Worm (Caenorhabditis elegans) whole organism, late embryonic: ENCODE measurements around the gene rgs-2.

Source experiments
- C38D4.7 ChIP-seq: fragments of 200-800 bp; sonication (Bioruptor generic); optimal IDR thresholded peaks from 2 replicates; lab custom pipeline; 2018; ENCODE audit warnings: mild to moderate bottlenecking, missing genetic modification characterization, moderate library complexity, missing compliant biosample characterization
- F13H6.1 ChIP-seq: sonication (generic microtip); optimal IDR thresholded peaks from 2 replicates; lab custom pipeline; 2016; ENCODE audit warnings: missing genetic modification characterization, missing compliant biosample characterization
- K02D7.2 ChIP-seq: sonication (generic microtip); optimal IDR thresholded peaks from 2 replicates; lab custom pipeline; 2017; ENCODE audit warnings: mild to moderate bottlenecking, missing genetic modification characterization, missing compliant biosample characterization
- K09A11.1 ChIP-seq: sonication (generic microtip); optimal IDR thresholded peaks from 2 replicates; lab custom pipeline; 2017; ENCODE audit warnings: antibody characterized with exemption, mild to moderate bottlenecking, missing genetic modification characterization, missing compliant biosample characterization; ENCODE audit not compliant: insufficient read depth
- T23F11.4 ChIP-seq: fragments of 200-800 bp; sonication (Bioruptor generic); optimal IDR thresholded peaks from 2 replicates; lab custom pipeline; 2018; ENCODE audit warnings: mild to moderate bottlenecking, missing genetic modification characterization, missing compliant biosample characterization
- ahr-1 ChIP-seq: sonication (generic microtip); optimal IDR thresholded peaks from 2 replicates; lab custom pipeline; 2016; ENCODE audit warnings: missing genetic modification characterization, missing compliant biosample characterization
- ama-1 ChIP-seq: fragments of 150-350 bp; optimal IDR thresholded peaks from 2 replicates; lab custom pipeline; 2014
- ceh-18 ChIP-seq: sonication (generic microtip); optimal IDR thresholded peaks from 2 replicates; lab custom pipeline; 2016; ENCODE audit warnings: missing genetic modification characterization, missing compliant biosample characterization
- ceh-19 ChIP-seq: fragments of 200-800 bp; sonication (Bioruptor generic); optimal IDR thresholded peaks from 2 replicates; lab custom pipeline; 2018; ENCODE audit warnings: mild to moderate bottlenecking, missing genetic modification characterization, missing compliant biosample characterization
- ceh-2 ChIP-seq: sonication (generic microtip); optimal IDR thresholded peaks from 2 replicates; lab custom pipeline; 2016; ENCODE audit warnings: missing genotype, missing genetic modification characterization, missing compliant biosample characterization
- ceh-22 ChIP-seq: sonication (generic microtip); optimal IDR thresholded peaks from 2 replicates; lab custom pipeline; 2017; ENCODE audit warnings: missing biosample characterization, missing genetic modification characterization
- ceh-24 ChIP-seq: sonication (generic microtip); optimal IDR thresholded peaks from 2 replicates; lab custom pipeline; 2016; ENCODE audit warnings: mild to moderate bottlenecking, missing genetic modification characterization, missing compliant biosample characterization
- ceh-34 ChIP-seq: sonication (generic microtip); optimal IDR thresholded peaks from 2 replicates; lab custom pipeline; 2016; ENCODE audit warnings: mild to moderate bottlenecking, missing genetic modification characterization, missing compliant biosample characterization
- ceh-45 ChIP-seq: fragments of 200-800 bp; sonication (Bioruptor generic); IDR thresholded peaks from 2 replicates; pipeline ENCODE4 v1.3.6; 2022; ENCODE audit warnings: missing genetic modification reagents, missing genetic modification characterization, missing compliant biosample characterization
- che-1 ChIP-seq: sonication (generic microtip); optimal IDR thresholded peaks from 2 replicates; lab custom pipeline; 2016; ENCODE audit warnings: mild to moderate bottlenecking, missing genetic modification characterization, missing compliant biosample characterization
- dmd-4 ChIP-seq: sonication (generic microtip); optimal IDR thresholded peaks from 2 replicates; lab custom pipeline; 2016; ENCODE audit warnings: borderline replicate concordance, missing genetic modification characterization, missing compliant biosample characterization
- elt-2 ChIP-seq: sonication (generic microtip); optimal IDR thresholded peaks from 2 replicates; lab custom pipeline; 2016; ENCODE audit warnings: missing genetic modification reagents, missing genetic modification characterization, missing compliant biosample characterization
- elt-4 ChIP-seq: sonication (generic microtip); optimal IDR thresholded peaks from 2 replicates; lab custom pipeline; 2016; ENCODE audit warnings: missing genetic modification characterization, missing compliant biosample characterization
- ets-4 ChIP-seq: sonication (generic microtip); optimal IDR thresholded peaks from 2 replicates; lab custom pipeline; 2016; ENCODE audit warnings: missing genetic modification characterization, missing compliant biosample characterization
- eyg-1 ChIP-seq: sonication (generic microtip); optimal IDR thresholded peaks from 2 replicates; lab custom pipeline; 2016; ENCODE audit warnings: missing genotype, missing genetic modification characterization, missing compliant biosample characterization
- fax-1 ChIP-seq: sonication (generic microtip); optimal IDR thresholded peaks from 2 replicates; lab custom pipeline; 2016; ENCODE audit warnings: missing genotype, missing genetic modification characterization, missing compliant biosample characterization
- fkh-10 ChIP-seq: fragments of 150-350 bp; optimal IDR thresholded peaks from 2 replicates; lab custom pipeline; 2014; ENCODE audit warnings: missing biosample characterization, missing genetic modification reagents, missing genetic modification characterization
- gmeb-2 ChIP-seq: sonication (generic microtip); optimal IDR thresholded peaks from 2 replicates; lab custom pipeline; 2016; ENCODE audit warnings: missing genetic modification characterization, inconsistent platforms, missing compliant biosample characterization
- hlh-13 ChIP-seq: fragments of 200-800 bp; sonication (Bioruptor generic); optimal IDR thresholded peaks from 2 replicates; lab custom pipeline; 2018; ENCODE audit warnings: mild to moderate bottlenecking, missing genetic modification characterization, missing compliant biosample characterization
- hlh-15 ChIP-seq: sonication (generic microtip); optimal IDR thresholded peaks from 2 replicates; lab custom pipeline; 2016; ENCODE audit warnings: missing genetic modification characterization, missing compliant biosample characterization
- hlh-6 ChIP-seq: sonication (generic microtip); optimal IDR thresholded peaks from 2 replicates; lab custom pipeline; 2016; ENCODE audit warnings: missing genotype, missing genetic modification characterization, missing compliant biosample characterization
- hlh-8 ChIP-seq: sonication (generic microtip); optimal IDR thresholded peaks from 2 replicates; lab custom pipeline; 2016; ENCODE audit warnings: missing genotype, missing genetic modification characterization, missing compliant biosample characterization
- lim-6 ChIP-seq: sonication (generic microtip); optimal IDR thresholded peaks from 2 replicates; lab custom pipeline; 2016; ENCODE audit warnings: missing genetic modification characterization, missing compliant biosample characterization
- lin-11 ChIP-seq: fragments of 200-800 bp; sonication (Bioruptor generic); optimal IDR thresholded peaks from 2 replicates; lab custom pipeline; 2018; ENCODE audit warnings: mild to moderate bottlenecking, missing genetic modification characterization, missing compliant biosample characterization
- madf-2 ChIP-seq: sonication (generic microtip); optimal IDR thresholded peaks from 2 replicates; lab custom pipeline; 2017; ENCODE audit warnings: missing genetic modification characterization, missing compliant biosample characterization
- mec-3 ChIP-seq: sonication (generic microtip); optimal IDR thresholded peaks from 2 replicates; lab custom pipeline; 2016; ENCODE audit warnings: borderline replicate concordance, missing genetic modification characterization, missing compliant biosample characterization
- nhr-11 ChIP-seq: fragments of 150-350 bp; optimal IDR thresholded peaks from 2 replicates; lab custom pipeline; 2014; ENCODE audit warnings: missing biosample characterization, missing genetic modification characterization
- nhr-232 ChIP-seq: sonication (generic microtip); optimal IDR thresholded peaks from 2 replicates; lab custom pipeline; 2016; ENCODE audit warnings: missing genetic modification characterization, missing compliant biosample characterization
- pag-3 ChIP-seq: sonication (generic microtip); optimal IDR thresholded peaks from 2 replicates; lab custom pipeline; 2016; ENCODE audit warnings: missing compliant biosample characterization, missing genetic modification characterization, borderline replicate concordance
- pax-1 ChIP-seq: fragments of 150-350 bp; optimal IDR thresholded peaks from 2 replicates; lab custom pipeline; 2014; ENCODE audit warnings: missing biosample characterization, missing genetic modification characterization
- pha-4 ChIP-seq: fragments of 150-350 bp; optimal IDR thresholded peaks from 2 replicates; lab custom pipeline; 2018; ENCODE audit warnings: missing biosample characterization, missing genetic modification reagents, missing genetic modification characterization
- sox-4 ChIP-seq: sonication (generic microtip); optimal IDR thresholded peaks from 2 replicates; lab custom pipeline; 2017; ENCODE audit warnings: mild to moderate bottlenecking, missing genetic modification characterization, inconsistent platforms, missing compliant biosample characterization
- tbx-2 ChIP-seq: sonication (generic microtip); optimal IDR thresholded peaks from 2 replicates; lab custom pipeline; 2016; ENCODE audit warnings: missing genetic modification characterization, missing compliant biosample characterization
- ttx-3 ChIP-seq: sonication (generic microtip); optimal IDR thresholded peaks from 2 replicates; lab custom pipeline; 2016; ENCODE audit warnings: missing genetic modification reagents, missing genetic modification characterization, missing compliant biosample characterization
- unc-3 ChIP-seq, 2 experiments: fragments of 200-800 bp in 1 of 2; sonication (Bioruptor generic) in 1 of 2; sonication (generic microtip) in 1 of 2; conservative IDR thresholded peaks in 1 of 2; optimal IDR thresholded peaks in 1 of 2; 2 replicates each; pipeline versions ENCODE4 v1.3.6 to Lab custom; 2016 to 2022; ENCODE audit warnings: missing compliant biosample characterization in 2 of 2, missing genetic modification characterization in 2 of 2, missing genetic modification reagents in 1 of 2
- unc-42 ChIP-seq: sonication (generic microtip); optimal IDR thresholded peaks from 2 replicates; lab custom pipeline; 2016; ENCODE audit warnings: missing genotype, missing genetic modification characterization, missing compliant biosample characterization
- unc-86 ChIP-seq: sonication (generic microtip); optimal IDR thresholded peaks from 2 replicates; lab custom pipeline; 2016; ENCODE audit warnings: missing genetic modification characterization, missing compliant biosample characterization
- ztf-16 ChIP-seq: sonication (generic microtip); optimal IDR thresholded peaks from 2 replicates; lab custom pipeline; 2017; ENCODE audit warnings: missing genetic modification characterization, missing compliant biosample characterization

The rgs-2 gene

DNA sequence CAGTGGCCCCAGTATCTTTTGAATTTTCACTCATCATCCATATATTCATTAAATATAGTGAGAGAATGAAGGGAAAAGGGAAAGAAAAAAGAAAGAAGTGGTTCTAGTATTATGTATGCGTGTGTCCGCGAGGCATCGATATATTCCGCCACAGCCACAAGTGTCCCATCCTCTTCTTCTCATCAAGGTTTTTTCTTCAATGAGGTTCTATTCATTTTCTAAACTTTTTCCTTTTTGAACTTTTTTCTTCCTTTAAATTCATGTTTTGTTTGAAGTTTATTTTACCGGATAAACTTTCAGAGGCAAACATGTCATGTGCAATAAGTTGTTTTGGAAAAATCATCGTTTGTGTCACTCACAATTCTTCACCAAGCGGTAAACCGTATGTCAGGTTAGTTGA is at the start of gene rgs-2:
Gene rgs-2, plus strand, starts transcription at position 301 of the 400 bp plus-strand sequence.
- TF ChIP-seq F13H6.1 (tag; lab: Kevin White, UChicago), result no peak
- TF ChIP-seq dmd-4 (tag; lab: Kevin White, UChicago), result no peak
- TF ChIP-seq lin-11 (tag; lab: Kevin White, UChicago), result no peak
- TF ChIP-seq fax-1 (tag; lab: Kevin White, UChicago), result no peak
- TF ChIP-seq ahr-1 (tag; lab: Kevin White, UChicago), result no peak

DNA sequence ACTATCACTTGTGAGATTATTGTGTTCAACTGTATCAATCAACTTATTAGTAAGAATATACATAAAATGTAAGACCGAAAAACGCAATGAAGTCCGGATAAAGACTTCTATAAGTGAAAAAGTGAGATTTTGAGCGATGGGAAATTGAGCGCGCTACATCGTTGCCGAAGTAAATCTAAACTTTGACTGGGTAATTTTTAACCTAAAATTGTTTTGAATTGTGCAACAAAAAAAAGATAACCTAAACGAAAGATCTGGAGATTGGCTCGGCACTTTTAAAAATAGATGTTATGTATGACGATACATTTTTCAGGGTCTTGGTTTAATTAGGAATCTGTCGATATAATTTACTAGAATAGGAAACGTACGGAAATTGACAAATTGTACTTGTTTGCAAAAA is 49.3 kb upstream of the rgs-2 start:
- TF ChIP-seq unc-3 (GFP tag; conservative IDR thresholded peaks at IDR 0.05; lab: Robert Waterston, UW) (no peak), unc-3 (tag; optimal IDR thresholded peaks at IDR 0.05; lab: Kevin White, UChicago) (no peak), ceh-19 (GFP tag; lab: Kevin White, UChicago) (no peak), ama-1 (no peak), ceh-45 (GFP tag; lab: Robert Waterston, UW) (no peak), elt-4 (tag; lab: Kevin White, UChicago) (no peak)

DNA sequence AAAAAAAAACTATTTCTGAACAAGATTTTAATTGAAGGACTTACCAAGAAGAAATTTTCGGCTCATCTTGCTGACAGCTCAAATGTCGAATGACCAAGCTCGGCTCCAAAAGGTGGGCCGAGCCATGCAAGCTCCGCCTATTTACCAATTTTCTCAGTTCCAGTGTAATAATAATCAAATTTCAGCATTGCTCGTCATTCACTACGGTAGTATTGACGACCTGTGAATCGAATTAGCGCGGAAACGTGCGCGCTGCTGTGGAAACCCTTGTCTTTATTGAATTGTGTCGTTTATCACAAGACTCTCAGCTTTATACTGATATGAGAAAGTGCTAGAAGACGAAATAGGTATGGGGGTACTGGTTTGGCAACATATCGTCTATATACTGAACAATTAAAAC is 48.9 kb upstream of the rgs-2 start, which contains the start of gene nlp-76:
Gene nlp-76, minus strand, starts transcription at position 367 of the 400 bp plus-strand sequence.
- TF ChIP-seq unc-42 (tag; lab: Kevin White, UChicago) (peak; percentile 29), ama-1 (no peak)

DNA sequence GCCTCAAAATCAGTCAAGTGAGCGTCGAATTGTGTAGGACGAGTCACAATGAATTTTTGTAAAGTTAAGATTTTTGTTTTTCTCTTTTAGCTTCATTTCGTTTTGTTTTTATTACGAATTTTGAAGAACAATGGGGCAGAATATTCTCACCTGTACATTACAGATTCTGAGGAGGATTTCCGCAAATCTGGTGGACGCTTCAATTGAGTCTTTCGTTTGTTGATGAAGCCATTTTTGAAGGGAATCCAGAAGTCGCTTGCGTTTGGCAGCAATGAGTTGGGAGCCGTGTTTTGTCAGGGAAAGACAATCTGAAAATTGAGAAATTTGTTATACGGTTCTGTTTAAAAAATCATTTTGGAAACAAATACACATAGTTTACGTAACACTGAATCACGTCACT is 48.0 kb upstream of the rgs-2 start:
- no peak for TF ChIP-seq ztf-16 (tag; lab: Kevin White, UChicago)
- no peak for TF ChIP-seq fkh-10 (GFP tag; lab: Kevin White, UChicago)
- TF ChIP-seq ets-4, result no peak
- TF ChIP-seq ceh-2 (tag; lab: Kevin White, UChicago), result no peak
- no peak for TF ChIP-seq ceh-34 (tag; lab: Kevin White, UChicago)
- no peak for TF ChIP-seq ceh-18
- no peak for TF ChIP-seq hlh-6
- TF ChIP-seq mec-3 (tag; lab: Kevin White, UChicago), result no peak
- TF ChIP-seq elt-4 (tag; lab: Kevin White, UChicago), result no peak
- TF ChIP-seq ceh-22 (tag; lab: Kevin White, UChicago), result no peak
- TF ChIP-seq pag-3 (tag; lab: Kevin White, UChicago), result no peak
- TF ChIP-seq K02D7.2 (tag; lab: Kevin White, UChicago), result no peak
- no peak for TF ChIP-seq tbx-2 (tag; lab: Kevin White, UChicago)
- no peak for TF ChIP-seq nhr-232 (tag; lab: Kevin White, UChicago)
- no peak for TF ChIP-seq hlh-8 (tag; lab: Kevin White, UChicago)
- TF ChIP-seq madf-2, result no peak
- no peak for TF ChIP-seq ceh-24 (tag; lab: Kevin White, UChicago)
- TF ChIP-seq dmd-4 (tag; lab: Kevin White, UChicago), result no peak
- TF ChIP-seq eyg-1 (tag; lab: Kevin White, UChicago), result no peak
- TF ChIP-seq, all 69 proteins: peak for 0

DNA sequence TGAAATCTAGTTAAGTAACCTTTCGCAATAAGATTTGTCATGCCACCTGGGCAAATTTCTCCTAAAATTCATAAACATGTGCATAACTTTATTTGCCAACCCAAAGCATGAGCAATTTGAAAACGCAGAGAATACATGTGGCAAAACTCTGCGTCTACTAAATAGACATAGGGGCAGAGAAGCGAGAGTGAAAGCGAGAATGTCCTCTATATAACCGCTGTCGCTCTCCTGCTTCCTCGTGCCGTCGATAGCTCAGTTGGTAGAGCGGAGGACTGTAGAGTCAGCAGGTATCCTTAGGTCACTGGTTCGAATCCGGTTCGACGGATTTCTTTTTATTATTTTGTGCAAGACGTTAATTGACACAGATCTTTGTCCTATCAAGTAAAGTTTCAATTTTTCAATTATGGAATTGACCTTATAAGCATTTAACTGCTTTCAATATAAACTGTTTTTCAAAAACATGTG is 47.4 kb upstream of the rgs-2 start:
- TF ChIP-seq fax-1 (tag; lab: Kevin White, UChicago) (peak; percentile 92), ceh-34 (tag; lab: Kevin White, UChicago) (peak; percentile 94), K09A11.1 (tag; lab: Kevin White, UChicago) (peak; percentile 89), mec-3 (tag; lab: Kevin White, UChicago) (peak; percentile 81), ets-4 (peak; percentile 71), F13H6.1 (tag; lab: Kevin White, UChicago) (peak; percentile 90), T23F11.4 (peak; percentile 91), pax-1 (tag; lab: Kevin White, UChicago) (no peak), ceh-45 (GFP tag; lab: Robert Waterston, UW) (peak; percentile 94), ahr-1 (tag; lab: Kevin White, UChicago) (peak; percentile 94), gmeb-2 (tag; lab: Kevin White, UChicago) (peak; percentile 93), unc-86 (peak; percentile 94), pag-3 (tag; lab: Kevin White, UChicago) (peak; percentile 62), lim-6 (peak; percentile 89), nhr-11 (tag; lab: Kevin White, UChicago) (no peak), hlh-13 (peak; percentile 85), hlh-15 (peak; percentile 85), ttx-3 (peak; percentile 92), nhr-232 (tag; lab: Kevin White, UChicago) (peak; percentile 90), C38D4.7 (GFP tag; lab: Kevin White, UChicago) (peak; percentile 89), ceh-18 (peak; percentile 84), ama-1 (no peak), che-1 (peak; percentile 92), sox-4 (tag; lab: Kevin White, UChicago) (peak; percentile 92), elt-2 (tag; lab: Kevin White, UChicago) (peak; percentile 92), pha-4 (tag; lab: Kevin White, UChicago) (no peak)
